Fruit fly (Drosophila melanogaster) whole organism, prepupa: Measurements from ENCODE around the gene Fatp1.
A peak's percentile ranks its signal among the peaks of the same experiment; 100 is the strongest.

Experiments
- Blimp-1 ChIP-seq: fragments of 200-800 bp; sonication (Bioruptor generic); optimal IDR thresholded peaks from 3 replicates; lab custom pipeline; 2017; ENCODE audit warnings: missing biosample characterization, missing genetic modification characterization, mild to moderate bottlenecking, moderate library complexity, missing genetic modification reagents
- CG10631 ChIP-seq: fragments of 200-800 bp; sonication (Bioruptor generic); optimal IDR thresholded peaks from 2 replicates; lab custom pipeline; 2016; ENCODE audit warnings: missing biosample characterization, missing genetic modification characterization
- CG10669 ChIP-seq: fragments of 200-800 bp; sonication (Bioruptor generic); optimal IDR thresholded peaks from 3 replicates; lab custom pipeline; 2018; ENCODE audit warnings: missing biosample characterization, mild to moderate bottlenecking, missing genetic modification characterization, moderate library complexity
- CG11294 ChIP-seq: fragments of 200-800 bp; sonication (Bioruptor generic); IDR thresholded peaks from 2 replicates; pipeline ENCODE4 v1.3.6; 2022; ENCODE audit warnings: missing biosample characterization, missing genetic modification characterization
- CG11902 ChIP-seq: fragments of 200-800 bp; sonication (Bioruptor generic); optimal IDR thresholded peaks from 3 replicates; lab custom pipeline; 2016; ENCODE audit warnings: missing biosample characterization, missing genetic modification characterization
- CG16779 ChIP-seq: fragments of 200-800 bp; sonication (Bioruptor generic); optimal IDR thresholded peaks from 3 replicates; lab custom pipeline; 2017; ENCODE audit warnings: missing biosample characterization, mild to moderate bottlenecking, missing genetic modification characterization
- CG3032 ChIP-seq: fragments of 200-800 bp; optimal IDR thresholded peaks from 2 replicates; lab custom pipeline; 2019; ENCODE audit warnings: missing biosample characterization, mild to moderate bottlenecking, missing genetic modification characterization, moderate library complexity
- CG32006 ChIP-seq: fragments of 200-800 bp; sonication (Bioruptor generic); optimal IDR thresholded peaks from 3 replicates; lab custom pipeline; 2017; ENCODE audit warnings: missing biosample characterization, mild to moderate bottlenecking, missing genetic modification characterization
- CG6276 ChIP-seq: fragments of 200-800 bp; sonication (Bioruptor generic); optimal IDR thresholded peaks from 2 replicates; lab custom pipeline; 2017; ENCODE audit warnings: missing biosample characterization, mild to moderate bottlenecking, missing genetic modification characterization
- CG6854 ChIP-seq: fragments of 200-800 bp; sonication (Bioruptor generic); optimal IDR thresholded peaks from 2 replicates; lab custom pipeline; 2017; ENCODE audit warnings: missing biosample characterization, mild to moderate bottlenecking, missing genetic modification characterization
- CG8319 ChIP-seq: fragments of 200-800 bp; sonication (Bioruptor generic); optimal IDR thresholded peaks from 3 replicates; lab custom pipeline; 2016; ENCODE audit warnings: missing biosample characterization, missing genetic modification characterization
- CG8632 ChIP-seq: fragments of 200-800 bp; sonication (Bioruptor generic); optimal IDR thresholded peaks from 3 replicates; lab custom pipeline; 2016; ENCODE audit warnings: missing biosample characterization, missing genetic modification characterization
- Eip78C ChIP-seq: fragments of 200-800 bp; sonication (Bioruptor generic); peaks from one replicate; lab custom pipeline; 2016; ENCODE audit warnings: missing biosample characterization, missing genetic modification characterization
- Eip93F ChIP-seq: fragments of 200-800 bp; sonication (Bioruptor generic); optimal IDR thresholded peaks from 2 replicates; lab custom pipeline; 2016; ENCODE audit warnings: missing biosample characterization, mild to moderate bottlenecking, missing genetic modification characterization
- Ets96B ChIP-seq: fragments of 200-800 bp; optimal IDR thresholded peaks from 2 replicates; lab custom pipeline; 2019; ENCODE audit warnings: missing biosample characterization, mild to moderate bottlenecking, missing genetic modification characterization, moderate library complexity
- Gug ChIP-seq: fragments of 200-800 bp; sonication (Bioruptor generic); IDR thresholded peaks from 2 replicates; pipeline ENCODE4 v1.3.6; 2022; ENCODE audit warnings: missing biosample characterization, missing genetic modification characterization
- Hr39 ChIP-seq: fragments of 200-800 bp; sonication (Bioruptor generic); optimal IDR thresholded peaks from 2 replicates; lab custom pipeline; 2016; ENCODE audit warnings: missing biosample characterization, missing genetic modification characterization
- Hr4 ChIP-seq: fragments of 200-800 bp; sonication (Bioruptor generic); optimal IDR thresholded peaks from 3 replicates; lab custom pipeline; 2016; ENCODE audit warnings: missing biosample characterization, missing genetic modification characterization
- Met ChIP-seq: fragments of 200-800 bp; sonication (Bioruptor generic); optimal IDR thresholded peaks from 3 replicates; lab custom pipeline; 2016; ENCODE audit warnings: missing biosample characterization, missing genetic modification characterization
- OdsH ChIP-seq: fragments of 200-800 bp; sonication (Bioruptor generic); optimal IDR thresholded peaks from 3 replicates; lab custom pipeline; 2016; ENCODE audit warnings: missing biosample characterization, missing genetic modification characterization
- Smox ChIP-seq: fragments of 200-800 bp; sonication (Bioruptor generic); optimal IDR thresholded peaks from 3 replicates; lab custom pipeline; 2016; ENCODE audit warnings: missing biosample characterization, missing genetic modification characterization
- acj6 ChIP-seq: fragments of 200-800 bp; sonication (Bioruptor generic); optimal IDR thresholded peaks from 3 replicates; lab custom pipeline; 2016; ENCODE audit warnings: missing biosample characterization, missing genetic modification characterization
- dsx ChIP-seq: fragments of 200-800 bp; optimal IDR thresholded peaks from 3 replicates; lab custom pipeline; 2019; ENCODE audit warnings: missing biosample characterization, mild to moderate bottlenecking, missing genetic modification characterization, moderate library complexity; ENCODE audit not compliant: poor library complexity, severe bottlenecking
- eg ChIP-seq: fragments of 200-800 bp; sonication (Bioruptor generic); IDR thresholded peaks from 3 replicates; pipeline ENCODE4 v1.3.6; 2022; ENCODE audit warnings: missing biosample characterization, missing genetic modification characterization
- esn ChIP-seq: fragments of 200-800 bp; sonication (Bioruptor generic); optimal IDR thresholded peaks from 2 replicates; lab custom pipeline; 2016; ENCODE audit warnings: missing biosample characterization, mild to moderate bottlenecking, missing genetic modification characterization, moderate library complexity
- fd85E ChIP-seq: fragments of 200-800 bp; sonication (Bioruptor generic); optimal IDR thresholded peaks from 3 replicates; lab custom pipeline; 2016; ENCODE audit warnings: missing biosample characterization, missing genetic modification characterization
- fkh ChIP-seq: fragments of 200-800 bp; sonication (Bioruptor generic); optimal IDR thresholded peaks from 3 replicates; lab custom pipeline; 2017; ENCODE audit warnings: missing biosample characterization, mild to moderate bottlenecking, missing genetic modification characterization, moderate library complexity
- lz ChIP-seq: fragments of 200-800 bp; sonication (Bioruptor generic); optimal IDR thresholded peaks from 3 replicates; lab custom pipeline; 2016; ENCODE audit warnings: missing biosample characterization, missing genetic modification characterization
- pdm3 ChIP-seq: fragments of 200-800 bp; sonication (Bioruptor generic); optimal IDR thresholded peaks from 3 replicates; lab custom pipeline; 2016; ENCODE audit warnings: missing biosample characterization, missing genetic modification characterization
- salr ChIP-seq, 2 experiments: fragments of 200-800 bp; sonication (Bioruptor generic); optimal IDR thresholded peaks; 3 replicates each; lab custom pipeline; 2016 to 2018; ENCODE audit warnings: missing biosample characterization in 2 of 2, missing genetic modification characterization in 2 of 2, mild to moderate bottlenecking in 1 of 2
- spab ChIP-seq: fragments of 200-800 bp; sonication (Bioruptor generic); optimal IDR thresholded peaks from 2 replicates; lab custom pipeline; 2017; ENCODE audit warnings: missing biosample characterization, mild to moderate bottlenecking, missing genetic modification characterization, missing genetic modification reagents
- svp ChIP-seq: fragments of 200-800 bp; sonication (Bioruptor generic); peaks from one replicate; lab custom pipeline; 2016; ENCODE audit warnings: missing biosample characterization, missing genetic modification characterization
- topi ChIP-seq: fragments of 200-800 bp; sonication (Bioruptor generic); optimal IDR thresholded peaks from 3 replicates; lab custom pipeline; 2016; ENCODE audit warnings: missing biosample characterization, missing genetic modification characterization
- vri ChIP-seq: fragments of 200-800 bp; sonication (Bioruptor generic); optimal IDR thresholded peaks from 3 replicates; lab custom pipeline; 2016; ENCODE audit warnings: missing biosample characterization, mild to moderate bottlenecking, missing genetic modification characterization

Gene Fatp1

DNA sequence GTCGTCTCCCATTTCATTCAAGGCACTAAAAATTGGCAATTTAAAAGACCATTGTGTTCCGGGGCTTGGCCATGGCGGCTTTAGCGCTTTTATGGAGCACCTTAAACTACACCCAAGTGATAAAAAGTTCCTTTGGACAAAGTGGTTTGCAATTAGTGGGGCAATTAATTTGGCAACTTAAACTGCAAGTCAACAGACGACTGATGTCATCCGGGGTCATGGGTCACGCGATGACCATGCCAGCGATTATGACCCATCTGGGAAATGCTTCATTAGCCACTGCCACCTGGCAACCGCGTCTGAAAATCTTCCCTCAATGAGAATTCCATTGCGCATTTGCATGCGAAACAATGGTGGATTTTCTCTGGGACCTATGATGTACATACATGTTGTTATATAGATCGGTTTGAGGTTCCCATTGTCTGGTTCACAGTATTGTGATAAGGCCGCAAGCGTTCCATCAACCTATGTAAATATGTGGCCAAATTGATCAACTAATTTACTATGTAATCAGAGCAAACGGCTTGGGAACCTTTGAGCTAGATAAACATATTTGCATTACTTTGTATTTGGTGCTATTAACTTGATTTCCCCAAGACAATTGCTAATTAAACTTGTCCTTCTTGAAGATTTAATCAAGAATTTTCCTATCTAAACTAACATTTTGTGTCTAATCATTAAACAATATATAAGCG is 19.8 kb downstream of the Fatp1 start:
- TF ChIP-seq CG10669 (no peak), CG6276 (GFP tag; lab: Kevin White, UChicago) (no peak), CG11294 (GFP tag; lab: Robert Waterston, UW) (no peak), esn (GFP tag; lab: Kevin White, UChicago) (no peak), vri (GFP tag; lab: Kevin White, UChicago) (no peak), svp (peak; percentile 80), Gug (GFP tag; lab: Robert Waterston, UW) (no peak), CG16779 (tag; lab: Kevin White, UChicago) (no peak), Smox (GFP tag; lab: Kevin White, UChicago) (no peak), CG10631 (GFP tag; lab: Kevin White, UChicago) (no peak), fkh (peak; percentile 68), pdm3 (no peak), OdsH (GFP tag; lab: Kevin White, UChicago) (no peak)

dm6 chr2L:10496338-10496737 is 20.7 kb downstream of the Fatp1 start:
- no peak for TF ChIP-seq CG3032 (tag; lab: Kevin White, UChicago)
- peak; percentile 51 for TF ChIP-seq fkh
- TF ChIP-seq topi = no peak
- TF ChIP-seq Hr4 (GFP tag; lab: Kevin White, UChicago) = no peak
- no peak for TF ChIP-seq Met (GFP tag; lab: Kevin White, UChicago)

dm6 chr2L:10495495-10495894 is 21.5 kb downstream of the Fatp1 start:
- no peak for TF ChIP-seq svp
- TF ChIP-seq fkh = peak; percentile 57
- TF ChIP-seq CG11294 (GFP tag; lab: Robert Waterston, UW) = no peak

- TF ChIP-seq spab (GFP tag; lab: Kevin White, UChicago) (no peak), esn (GFP tag; lab: Kevin White, UChicago) (no peak)
These were observed 25.7 kb downstream of the Fatp1 start, which contains the start of gene CG13144 for dm6 chr2L:10491354-10491753. Gene CG13144 (minus strand): TSS chr2L:10491454.

dm6 chr2L:10488484-10489223 is 28.4 kb downstream of the Fatp1 start, which contains the start of the genes Cog4 and CG6144:
Gene Cog4 (minus strand): TSS chr2L:10488622.
Gene CG6144 (plus strand): TSS chr2L:10488694.
- TF ChIP-seq salr (GFP tag; optimal IDR thresholded peaks at IDR 0.05; lab: Kevin White, UChicago) (no peak), pdm3 (no peak), Eip93F (peak; percentile 47), CG6854 (no peak), eg (GFP tag; lab: Robert Waterston, UW) (no peak), lz (GFP tag; lab: Kevin White, UChicago) (peak; percentile 70), acj6 (no peak), fd85E (no peak), esn (GFP tag; lab: Kevin White, UChicago) (peak; percentile 45), spab (GFP tag; lab: Kevin White, UChicago) (no peak), Ets96B (tag; lab: Kevin White, UChicago) (no peak), Hr39 (GFP tag; lab: Kevin White, UChicago) (no peak), Blimp-1 (no peak), svp (no peak), CG32006 (GFP tag; lab: Kevin White, UChicago) (no peak), Gug (GFP tag; lab: Robert Waterston, UW) (no peak)
- TF ChIP-seq, all 60 proteins: peak for 3

- TF ChIP-seq dsx (no peak), Smox (GFP tag; lab: Kevin White, UChicago) (no peak), Gug (GFP tag; lab: Robert Waterston, UW) (no peak), Eip78C (GFP tag; lab: Kevin White, UChicago) (no peak), Blimp-1 (no peak), CG10669 (no peak), CG6276 (GFP tag; lab: Kevin White, UChicago) (no peak), CG11902 (GFP tag; lab: Kevin White, UChicago) (no peak), CG8632 (GFP tag; lab: Kevin White, UChicago) (no peak), CG8319 (GFP tag; lab: Kevin White, UChicago) (no peak)
These were observed 33.9 kb downstream of the Fatp1 start, which contains the start of gene Grip75 for dm6 chr2L:10483073-10483472. Gene Grip75 (plus strand): TSS chr2L:10483295.
